Worm (Caenorhabditis elegans) whole organism, L3 larva: ENCODE measurements around the gene T24C12.4.

Experiments
- fkh-10 ChIP-seq: sonication (generic microtip); optimal IDR thresholded peaks from 2 replicates; lab custom pipeline; 2017; ENCODE audit warnings: missing biosample characterization, missing genetic modification reagents, missing genetic modification characterization
- lin-15B ChIP-seq: fragments of 150-350 bp; optimal IDR thresholded peaks from 2 replicates; lab custom pipeline; 2014; ENCODE audit warnings: missing biosample characterization, missing genetic modification characterization
- mdl-1 ChIP-seq: fragments of 150-350 bp; optimal IDR thresholded peaks from 2 replicates; lab custom pipeline; 2014; ENCODE audit warnings: missing biosample characterization, missing genetic modification characterization
- nfya-1 ChIP-seq: sonication (generic microtip); optimal IDR thresholded peaks from 2 replicates; lab custom pipeline; 2017; ENCODE audit warnings: missing genetic modification characterization, mild to moderate bottlenecking, missing compliant biosample characterization, antibody characterized with exemption, moderate library complexity; ENCODE audit not compliant: insufficient read depth
- nhr-25 ChIP-seq: sonication (generic microtip); optimal IDR thresholded peaks from 2 replicates; lab custom pipeline; 2017; ENCODE audit warnings: missing biosample characterization, missing genetic modification characterization
- pqm-1 ChIP-seq: fragments of 150-350 bp; optimal IDR thresholded peaks from 2 replicates; lab custom pipeline; 2017; ENCODE audit warnings: missing biosample characterization, missing genetic modification characterization, inconsistent platforms
- snpc-4 ChIP-seq: fragments of 150-350 bp; optimal IDR thresholded peaks from 2 replicates; lab custom pipeline; 2014; ENCODE audit warnings: missing biosample characterization, missing genetic modification characterization
- unc-62 ChIP-seq: fragments of 150-350 bp; sonication (generic microtip); optimal IDR thresholded peaks from 4 replicates; lab custom pipeline; 2014; ENCODE audit warnings: missing biosample characterization, missing genetic modification reagents, missing genetic modification characterization

DNA sequence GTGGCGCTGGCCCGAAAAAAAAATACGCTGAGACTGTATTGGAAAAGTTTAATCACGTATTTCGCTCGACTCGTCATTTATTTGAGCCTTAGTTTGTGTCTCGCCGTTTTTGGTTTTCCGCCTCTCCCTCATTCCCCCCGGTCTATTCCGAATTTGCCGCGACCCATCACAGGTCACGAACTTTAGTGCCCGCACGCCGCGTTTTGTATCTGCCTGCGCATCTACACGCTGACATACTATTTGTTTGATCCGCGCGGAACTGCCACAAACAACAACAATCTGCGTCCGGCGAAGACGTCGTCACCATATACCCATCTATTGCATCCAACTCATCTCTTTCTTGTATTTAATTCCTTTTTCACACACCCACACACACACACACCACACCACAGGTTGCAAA is 5.3 kb upstream of the T24C12.4 start:
- TF ChIP-seq unc-62 (GFP tag; lab: Kevin White, UChicago), result no peak
- TF ChIP-seq fkh-10 (GFP tag; lab: Kevin White, UChicago), result no peak
- TF ChIP-seq lin-15B (tag; lab: Kevin White, UChicago), result no peak
- TF ChIP-seq mdl-1, result no peak
- TF ChIP-seq nhr-25 (tag; lab: Kevin White, UChicago), result no peak
- no peak for TF ChIP-seq nfya-1
- TF ChIP-seq pqm-1 (tag; lab: Kevin White, UChicago), result no peak
- no peak for TF ChIP-seq snpc-4 (tag; lab: Kevin White, UChicago)
